Worm (Caenorhabditis elegans) whole organism, young adult: ENCODE results near the gene C06A1.3.

Source experiments
- C06A6.2 ChIP-seq: fragments of 200-800 bp; sonication (Bioruptor generic); conservative IDR thresholded peaks from 2 replicates; pipeline ENCODE4 v1.3.6; 2022; ENCODE audit warnings: missing genetic modification characterization, missing compliant biosample characterization
- F33H1.4 ChIP-seq: fragments of 200-800 bp; sonication (Bioruptor generic); IDR thresholded peaks from 2 replicates; pipeline ENCODE4 v1.3.6; 2022; ENCODE audit warnings: missing genetic modification reagents, missing genetic modification characterization, missing compliant biosample characterization
- T07F8.4 ChIP-seq: sonication (generic microtip); optimal IDR thresholded peaks from 2 replicates; lab custom pipeline; 2016; ENCODE audit warnings: mild to moderate bottlenecking, missing genetic modification characterization, moderate library complexity, missing compliant biosample characterization
- Y56A3A.18 ChIP-seq: fragments of 200-800 bp; sonication (Bioruptor generic); IDR thresholded peaks from 2 replicates; pipeline ENCODE4 v1.3.6; 2022; ENCODE audit warnings: missing genetic modification reagents, missing genetic modification characterization, missing compliant biosample characterization
- Y95B8A.8 ChIP-seq: fragments of 200-800 bp; sonication (Bioruptor generic); IDR thresholded peaks from 2 replicates; pipeline ENCODE4 v1.3.6; 2022; ENCODE audit warnings: missing genetic modification reagents, missing genetic modification characterization, missing compliant biosample characterization
- aptf-2 ChIP-seq: fragments of 200-800 bp; sonication (Bioruptor generic); conservative IDR thresholded peaks from 2 replicates; pipeline ENCODE4 v1.3.6; 2022; ENCODE audit warnings: missing genetic modification reagents, missing genetic modification characterization, missing compliant biosample characterization
- aptf-3 ChIP-seq: fragments of 200-800 bp; sonication (Bioruptor generic); IDR thresholded peaks from 2 replicates; pipeline ENCODE4 v1.3.6; 2022; ENCODE audit warnings: missing genetic modification characterization, missing compliant biosample characterization
- atf-7 ChIP-seq: sonication (generic microtip); optimal IDR thresholded peaks from 2 replicates; lab custom pipeline; 2017; ENCODE audit warnings: mild to moderate bottlenecking, missing genetic modification characterization, missing compliant biosample characterization
- attf-3 ChIP-seq: fragments of 200-800 bp; sonication (Bioruptor generic); conservative IDR thresholded peaks from 2 replicates; pipeline ENCODE4 v1.3.6; 2022; ENCODE audit warnings: missing genetic modification reagents, missing genetic modification characterization, missing compliant biosample characterization
- bed-1 ChIP-seq: fragments of 200-800 bp; sonication (Bioruptor generic); IDR thresholded peaks from 2 replicates; pipeline ENCODE4 v1.3.6; 2022; ENCODE audit warnings: missing genetic modification reagents, missing genetic modification characterization, missing compliant biosample characterization
- cebp-1 ChIP-seq, 2 experiments: fragments of 200-800 bp in 1 of 2; sonication (Bioruptor generic) in 1 of 2; sonication (generic microtip) in 1 of 2; IDR thresholded peaks in 1 of 2; optimal IDR thresholded peaks in 1 of 2; 2 replicates each; pipeline versions ENCODE4 v1.3.6 to Lab custom; 2017 to 2022; ENCODE audit warnings: missing compliant biosample characterization in 2 of 2, missing genetic modification characterization in 2 of 2, mild to moderate bottlenecking in 1 of 2, missing genetic modification reagents in 1 of 2, moderate library complexity in 1 of 2
- cebp-2 ChIP-seq: fragments of 200-800 bp; sonication (Bioruptor generic); IDR thresholded peaks from 2 replicates; pipeline ENCODE4 v1.3.6; 2022; ENCODE audit warnings: missing genetic modification characterization, missing compliant biosample characterization
- ceh-100 ChIP-seq: fragments of 200-800 bp; sonication (Bioruptor generic); IDR thresholded peaks from 2 replicates; pipeline ENCODE4 v1.3.6; 2022; ENCODE audit warnings: missing genetic modification reagents, missing genetic modification characterization, missing compliant biosample characterization
- ceh-40 ChIP-seq: fragments of 200-800 bp; sonication (Bioruptor generic); IDR thresholded peaks from 2 replicates; pipeline ENCODE4 v1.3.6; 2022; ENCODE audit warnings: missing genetic modification characterization, missing compliant biosample characterization
- ceh-58 ChIP-seq: fragments of 200-800 bp; sonication (Bioruptor generic); IDR thresholded peaks from 2 replicates; pipeline ENCODE4 v1.3.6; 2022; ENCODE audit warnings: missing genetic modification characterization, missing compliant biosample characterization
- ceh-91 ChIP-seq: fragments of 200-800 bp; sonication (Bioruptor generic); IDR thresholded peaks from 2 replicates; pipeline ENCODE4 v1.3.6; 2022; ENCODE audit warnings: missing genetic modification reagents, missing genetic modification characterization, missing compliant biosample characterization
- dox-1 ChIP-seq: fragments of 200-800 bp; sonication (Bioruptor generic); IDR thresholded peaks from 2 replicates; pipeline ENCODE4 v1.3.6; 2022; ENCODE audit warnings: missing genetic modification reagents, missing genetic modification characterization, missing compliant biosample characterization
- efl-1 ChIP-seq: fragments of 150-350 bp; optimal IDR thresholded peaks from 2 replicates; lab custom pipeline; 2014; ENCODE audit warnings: missing biosample characterization, missing genetic modification reagents, missing genetic modification characterization
- egl-44 ChIP-seq: fragments of 200-800 bp; sonication (Bioruptor generic); IDR thresholded peaks from 2 replicates; pipeline ENCODE4 v1.3.6; 2022; ENCODE audit warnings: missing genetic modification reagents, missing genetic modification characterization, missing compliant biosample characterization
- ekl-4 ChIP-seq: fragments of 200-800 bp; sonication (Bioruptor generic); IDR thresholded peaks from 2 replicates; pipeline ENCODE4 v1.3.6; 2022; ENCODE audit warnings: missing genetic modification reagents, missing genetic modification characterization, missing compliant biosample characterization
- gei-17 ChIP-seq: fragments of 200-800 bp; sonication (Bioruptor generic); optimal IDR thresholded peaks from 2 replicates; lab custom pipeline; 2018; ENCODE audit warnings: mild to moderate bottlenecking, missing genetic modification characterization, missing compliant biosample characterization
- hlh-12 ChIP-seq: sonication (generic microtip); optimal IDR thresholded peaks from 2 replicates; lab custom pipeline; 2016; ENCODE audit warnings: missing genetic modification characterization, missing compliant biosample characterization
- hmg-1.2 ChIP-seq: fragments of 200-800 bp; sonication (Bioruptor generic); IDR thresholded peaks from 2 replicates; pipeline ENCODE4 v1.3.6; 2022; ENCODE audit warnings: missing genetic modification reagents, missing genetic modification characterization, missing compliant biosample characterization
- hmg-20 ChIP-seq: fragments of 200-800 bp; sonication (Bioruptor generic); IDR thresholded peaks from 2 replicates; pipeline ENCODE4 v1.3.6; 2022; ENCODE audit warnings: missing genetic modification reagents, missing genetic modification characterization, missing compliant biosample characterization
- hsf-1 ChIP-seq: fragments of 200-800 bp; sonication (Bioruptor generic); IDR thresholded peaks from 2 replicates; pipeline ENCODE4 v1.3.6; 2022; ENCODE audit warnings: missing genetic modification reagents, missing genetic modification characterization, missing compliant biosample characterization
- let-607 ChIP-seq, 2 experiments: fragments of 200-800 bp in 1 of 2; sonication (Bioruptor generic) in 1 of 2; sonication (generic microtip) in 1 of 2; optimal IDR thresholded peaks; 2 replicates each; lab custom pipeline; 2016 to 2018; ENCODE audit warnings: mild to moderate bottlenecking in 2 of 2, missing compliant biosample characterization in 2 of 2, missing genetic modification characterization in 2 of 2, moderate library complexity in 2 of 2, missing genotype in 1 of 2
- lin-26 ChIP-seq: fragments of 200-800 bp; sonication (Bioruptor generic); IDR thresholded peaks from 2 replicates; pipeline ENCODE4 v1.3.6; 2022; ENCODE audit warnings: missing genetic modification reagents, missing genetic modification characterization, missing compliant biosample characterization
- lin-35 ChIP-seq, 3 experiments: fragments of 150-350 bp in 2 of 3; sonication (generic microtip) in 1 of 3; optimal IDR thresholded peaks; 2 replicates each; lab custom pipeline; 2014 to 2018; ENCODE audit warnings: missing biosample characterization in 3 of 3, missing genetic modification characterization in 3 of 3, missing genetic modification reagents in 3 of 3
- madf-3 ChIP-seq: fragments of 200-800 bp; sonication (Bioruptor generic); IDR thresholded peaks from 2 replicates; pipeline ENCODE4 v1.3.6; 2022; ENCODE audit warnings: missing genetic modification reagents, missing genetic modification characterization, missing compliant biosample characterization
- madf-6 ChIP-seq: fragments of 200-800 bp; sonication (Bioruptor generic); IDR thresholded peaks from 2 replicates; pipeline ENCODE4 v1.3.6; 2022; ENCODE audit warnings: missing genetic modification reagents, missing genetic modification characterization, missing compliant biosample characterization
- mel-28 ChIP-seq: sonication (generic microtip); optimal IDR thresholded peaks from 2 replicates; lab custom pipeline; 2016; ENCODE audit warnings: borderline replicate concordance, mild to moderate bottlenecking, missing genetic modification characterization, missing compliant biosample characterization
- mxl-1 ChIP-seq: sonication (generic microtip); optimal IDR thresholded peaks from 2 replicates; lab custom pipeline; 2016; ENCODE audit warnings: missing genetic modification characterization, missing compliant biosample characterization
- nhr-27 ChIP-seq: fragments of 200-800 bp; sonication (Bioruptor generic); optimal IDR thresholded peaks from 2 replicates; lab custom pipeline; 2018; ENCODE audit warnings: mild to moderate bottlenecking, missing genetic modification characterization, moderate library complexity, missing compliant biosample characterization
- nhr-80 ChIP-seq: sonication (generic microtip); optimal IDR thresholded peaks from 2 replicates; lab custom pipeline; 2016; ENCODE audit warnings: missing genetic modification characterization, missing compliant biosample characterization
- repo-1 ChIP-seq: sonication (generic microtip); optimal IDR thresholded peaks from 2 replicates; lab custom pipeline; 2017; ENCODE audit warnings: mild to moderate bottlenecking, missing genetic modification characterization, missing compliant biosample characterization
- sea-2 ChIP-seq: fragments of 200-800 bp; sonication (Bioruptor generic); IDR thresholded peaks from 2 replicates; pipeline ENCODE4 v1.3.6; 2022; ENCODE audit warnings: missing genetic modification characterization, missing compliant biosample characterization
- snpc-3.4 ChIP-seq: sonication (generic microtip); optimal IDR thresholded peaks from 2 replicates; lab custom pipeline; 2017; ENCODE audit warnings: missing genetic modification characterization, mild to moderate bottlenecking, missing compliant biosample characterization, antibody characterized with exemption, moderate library complexity, missing genotype, missing genetic modification reagents
- somi-1 ChIP-seq: fragments of 200-800 bp; sonication (Bioruptor generic); optimal IDR thresholded peaks from 2 replicates; lab custom pipeline; 2018; ENCODE audit warnings: mild to moderate bottlenecking, missing genetic modification characterization, missing compliant biosample characterization
- tlf-1 ChIP-seq: fragments of 200-800 bp; sonication (Bioruptor generic); optimal IDR thresholded peaks from 2 replicates; lab custom pipeline; 2018; ENCODE audit warnings: mild to moderate bottlenecking, missing genetic modification characterization, missing compliant biosample characterization
- unc-62 ChIP-seq: fragments of 150-350 bp; optimal IDR thresholded peaks from 2 replicates; lab custom pipeline; 2014; ENCODE audit warnings: missing biosample characterization, missing genetic modification reagents, missing genetic modification characterization
- ztf-25 ChIP-seq: fragments of 200-800 bp; sonication (Bioruptor generic); IDR thresholded peaks from 2 replicates; pipeline ENCODE4 v1.3.6; 2022; ENCODE audit warnings: missing genetic modification reagents, missing genetic modification characterization, missing compliant biosample characterization
- ztf-26 ChIP-seq: sonication (generic microtip); optimal IDR thresholded peaks from 2 replicates; lab custom pipeline; 2017; ENCODE audit warnings: missing genetic modification characterization, missing compliant biosample characterization
- ztf-28 ChIP-seq: fragments of 200-800 bp; sonication (Bioruptor generic); IDR thresholded peaks from 2 replicates; pipeline ENCODE4 v1.3.6; 2022; ENCODE audit warnings: missing genetic modification reagents, missing genetic modification characterization, missing compliant biosample characterization
- ztf-6 ChIP-seq: fragments of 200-800 bp; sonication (Bioruptor generic); IDR thresholded peaks from 2 replicates; pipeline ENCODE4 v1.3.6; 2022; ENCODE audit warnings: missing genetic modification reagents, missing genetic modification characterization, missing compliant biosample characterization

The C06A1.3 gene

DNA sequence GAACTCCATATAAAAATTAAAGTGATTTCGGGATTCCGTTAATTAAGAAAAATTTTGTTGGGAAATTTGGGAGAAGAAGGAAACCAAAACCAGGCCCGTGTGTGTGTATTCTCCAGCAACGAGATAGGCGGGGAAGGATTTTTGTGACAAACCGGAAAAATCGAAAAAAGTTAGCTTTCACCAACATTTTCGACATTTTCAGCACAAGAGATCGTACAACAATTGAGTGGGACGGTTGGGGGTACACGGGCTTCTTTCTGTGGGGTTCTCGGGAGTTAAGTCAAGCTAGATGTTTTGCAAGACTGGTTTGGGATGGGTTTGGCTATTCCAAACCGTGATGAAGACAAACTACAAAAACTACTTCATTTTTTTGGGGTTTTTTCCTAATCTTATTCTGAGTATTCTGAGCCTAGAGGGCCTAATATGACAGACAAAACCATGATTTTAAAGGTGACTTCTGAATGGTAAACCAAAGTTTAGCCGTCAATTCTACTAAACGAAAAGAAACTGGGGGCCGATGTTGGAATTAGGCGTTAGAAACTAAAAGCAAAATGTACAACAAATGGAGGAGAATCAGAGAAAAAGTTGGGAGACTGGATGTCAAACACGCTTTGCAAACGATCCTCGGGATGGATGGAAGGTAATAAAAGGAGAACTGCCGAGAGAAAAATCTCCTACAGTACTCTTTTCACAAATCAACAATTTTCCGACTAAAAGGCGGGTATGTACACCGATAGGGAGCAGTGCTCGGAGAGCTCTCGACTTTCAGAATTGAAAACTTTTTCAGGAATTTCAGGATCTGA is 29.2 kb upstream of the C06A1.3 start (continued):
- TF ChIP-seq nhr-27 (tag; lab: Kevin White, UChicago) = peak; percentile 9
- peak; percentile 57 for TF ChIP-seq hsf-1
- TF ChIP-seq egl-44 = peak; percentile 19; the same call in 1 of the 2 replicates
- TF ChIP-seq F33H1.4 (GFP tag; lab: Robert Waterston, UW) = no peak; the same call in 1 of the 2 replicates
- no peak for TF ChIP-seq repo-1 (tag; lab: Kevin White, UChicago)
- TF ChIP-seq aptf-2 = 0 out of 2 replicates have a peak, but pooled peaks have one; percentile 49
- peak; percentile 13; the same call in 1 of the 2 replicates for TF ChIP-seq dox-1 (GFP tag; lab: Robert Waterston, UW)
- TF ChIP-seq mel-28 (tag; lab: Kevin White, UChicago) = peak; percentile 63
- TF ChIP-seq hlh-12 (tag; lab: Kevin White, UChicago) = no peak
- no peak for TF ChIP-seq snpc-3.4
- peak; percentile 28; the same call in 1 of the 2 replicates for TF ChIP-seq hmg-1.2 (GFP tag; lab: Robert Waterston, UW)
- peak in 1 of 2 experiments; percentile 23 for TF ChIP-seq let-607 (tag; optimal IDR thresholded peaks at IDR 0.05; lab: Kevin White, UChicago)
- TF ChIP-seq madf-6 (GFP tag; lab: Robert Waterston, UW) = peak; percentile 48; the same call in 1 of the 2 replicates
- no peak for TF ChIP-seq bed-1 (GFP tag; lab: Robert Waterston, UW)
- TF ChIP-seq gei-17 (GFP tag; lab: Kevin White, UChicago) = peak; percentile 29
- no peak; the same call in none of the 2 replicates for TF ChIP-seq C06A6.2 (GFP tag; lab: Robert Waterston, UW)
- peak; percentile 48; the same call in 1 of the 2 replicates for TF ChIP-seq ceh-40 (GFP tag; lab: Robert Waterston, UW)
- TF ChIP-seq efl-1 (GFP tag; lab: Kevin White, UChicago) = no peak
- no peak for TF ChIP-seq atf-7 (tag; lab: Kevin White, UChicago)
- TF ChIP-seq ceh-100 (GFP tag; lab: Robert Waterston, UW) = no peak
- peak; percentile 72; the same call in 1 of the 2 replicates for TF ChIP-seq sea-2 (GFP tag; lab: Robert Waterston, UW)
- no peak for TF ChIP-seq hmg-20
- peak; percentile 48 for TF ChIP-seq ekl-4 (GFP tag; lab: Robert Waterston, UW)
- peak; percentile 68 for TF ChIP-seq lin-26 (GFP tag; lab: Robert Waterston, UW)
- TF ChIP-seq ceh-58 (GFP tag; lab: Robert Waterston, UW) = 0 out of 2 replicates have a peak, but pooled peaks have one; percentile 51
- TF ChIP-seq madf-3 (GFP tag; lab: Robert Waterston, UW) = peak; percentile 18; the same call in 1 of the 2 replicates
- peak; percentile 58; the same call in 1 of the 2 replicates for TF ChIP-seq ztf-28 (GFP tag; lab: Robert Waterston, UW)
- peak; percentile 31 for TF ChIP-seq tlf-1 (GFP tag; lab: Kevin White, UChicago)
- no peak for TF ChIP-seq ceh-91 (GFP tag; lab: Robert Waterston, UW)
- TF ChIP-seq ztf-6 (GFP tag; lab: Robert Waterston, UW) = no peak
- TF ChIP-seq cebp-2 (GFP tag; lab: Robert Waterston, UW) = no peak
- TF ChIP-seq T07F8.4 = no peak
- TF ChIP-seq somi-1 (GFP tag; lab: Kevin White, UChicago) = peak; percentile 32
- peak; percentile 12; the same call in 1 of the 2 replicates for TF ChIP-seq Y56A3A.18
- TF ChIP-seq lin-35 (GFP tag; optimal IDR thresholded peaks at IDR 0.05; lab: Kevin White, UChicago) = peak in 2 of 3 experiments; percentile 10 to 11
- TF ChIP-seq, all 124 proteins: peak for 43

ce11 chrII:10543457-10544137 is 28.5 kb upstream of the C06A1.3 start:
- TF ChIP-seq cebp-1 (GFP tag; IDR thresholded peaks at IDR 0.05; lab: Robert Waterston, UW) = peak; percentile 65
- peak; percentile 49 for TF ChIP-seq cebp-1 (tag; optimal IDR thresholded peaks at IDR 0.05; lab: Kevin White, UChicago)
- TF ChIP-seq hsf-1 = peak; percentile 29; the same call in 1 of the 2 replicates
- TF ChIP-seq ztf-25 (GFP tag; lab: Robert Waterston, UW) = peak; percentile 27; the same call in 1 of the 2 replicates
- TF ChIP-seq mxl-1 = no peak
- 0 out of 2 replicates have a peak, but pooled peaks have one; percentile 4 for TF ChIP-seq aptf-3 (GFP tag; lab: Robert Waterston, UW)
- TF ChIP-seq unc-62 (GFP tag; lab: Kevin White, UChicago) = no peak
- TF ChIP-seq ceh-58 (GFP tag; lab: Robert Waterston, UW) = 0 out of 2 replicates have a peak, but pooled peaks have one; percentile 78
- peak; percentile 39 for TF ChIP-seq ztf-26
- no peak for TF ChIP-seq nhr-27 (tag; lab: Kevin White, UChicago)
- peak; percentile 40; the same call in 1 of the 2 replicates for TF ChIP-seq ztf-28 (GFP tag; lab: Robert Waterston, UW)
- peak; percentile 39; the same call in 1 of the 2 replicates for TF ChIP-seq attf-3 (GFP tag; lab: Robert Waterston, UW)
- no peak for TF ChIP-seq nhr-80 (tag; lab: Kevin White, UChicago)
- TF ChIP-seq Y95B8A.8 (GFP tag; lab: Robert Waterston, UW) = peak; percentile 70
